Fruit fly (Drosophila melanogaster): ENCODE results near the gene CG31715.

The CG31715 gene

DNA sequence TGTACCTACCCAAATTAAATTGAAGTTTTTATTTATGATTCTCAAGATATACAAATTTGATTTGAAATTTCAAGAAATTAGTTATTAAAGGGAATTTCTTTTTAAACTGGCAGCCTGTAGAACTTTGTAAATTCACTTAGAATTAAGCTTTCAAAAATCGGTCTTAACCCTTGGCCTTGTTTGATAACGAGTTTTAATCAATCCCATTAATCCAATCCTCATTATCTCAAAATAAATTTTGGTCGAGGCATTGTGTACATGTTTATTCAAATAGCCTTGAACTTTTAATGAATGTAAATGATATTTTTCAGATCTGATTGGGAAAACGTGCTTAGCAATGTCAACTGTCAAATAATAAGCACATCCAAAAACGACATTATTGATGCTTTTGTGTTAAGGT lies 1.6 kb upstream of the CG31715 start:
- TF ChIP-seq ey (GFP tag; optimal IDR thresholded peaks at IDR 0.05) (no peak), dmrt93B (GFP tag; optimal IDR thresholded peaks at IDR 0.05) (no peak), CG32264 (GFP tag; optimal IDR thresholded peaks at IDR 0.05) (no peak), foxo (GFP tag; optimal IDR thresholded peaks at IDR 0.05) (no peak), Dfd (GFP tag; optimal IDR thresholded peaks at IDR 0.05) (no peak), woc (GFP tag; optimal IDR thresholded peaks at IDR 0.05) (no peak), brk (GFP tag; optimal IDR thresholded peaks at IDR 0.05) (no peak), Dif (GFP tag; optimal IDR thresholded peaks at IDR 0.05; ENCODE audit: partially characterized antibody) (no peak), Hnf4 (GFP tag; optimal IDR thresholded peaks at IDR 0.05) (no peak), sv (GFP tag; optimal IDR thresholded peaks at IDR 0.05) (no peak), Myc (optimal IDR thresholded peaks at IDR 0.05) (no peak), Jra (GFP tag; optimal IDR thresholded peaks at IDR 0.05) (no peak), dl (GFP tag; optimal IDR thresholded peaks at IDR 0.05; ENCODE audit: insufficient read depth in 1 of 2, partially characterized antibody in 2 of 2) (no peak), Rel (GFP tag; optimal IDR thresholded peaks at IDR 0.05) (no peak), Rel (tag; optimal IDR thresholded peaks at IDR 0.05) (no peak), h (GFP tag; optimal IDR thresholded peaks at IDR 0.05) (no peak), Hr83 (GFP tag; optimal IDR thresholded peaks at IDR 0.05; ENCODE audit: poor library complexity, severe bottlenecking) (no peak), HLH106 (tag; optimal IDR thresholded peaks at IDR 0.05) (no peak)

DNA sequence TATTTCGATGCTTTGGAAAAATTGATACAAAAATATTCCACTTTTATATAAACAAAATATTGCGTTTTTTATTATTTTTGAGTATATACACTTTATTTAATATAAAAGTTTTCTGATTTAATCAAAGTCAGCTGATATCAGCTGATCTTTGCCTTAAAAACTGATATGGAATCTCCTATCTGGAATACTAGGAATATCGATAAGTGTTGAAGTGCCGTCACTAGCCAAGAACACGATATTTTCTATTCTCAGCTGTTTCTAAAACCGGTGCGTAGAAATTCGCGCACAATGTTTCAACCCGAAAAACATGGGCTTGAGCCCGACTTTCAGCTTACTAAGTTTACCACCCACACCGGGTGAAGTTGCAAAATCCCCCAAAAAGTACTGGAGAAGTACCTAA lies 1.1 kb downstream of the CG31715 start, which contains the start of gene Sps2:
TSS of gene Sps2 (plus strand) at position 124 of the 400 bp plus-strand sequence.
- TF ChIP-seq Hr78 (GFP tag; optimal IDR thresholded peaks at IDR 0.05) (no peak), h (GFP tag; optimal IDR thresholded peaks at IDR 0.05) (peak; percentile 24), Hnf4 (GFP tag; optimal IDR thresholded peaks at IDR 0.05) (peak; percentile 10), N (GFP tag; optimal IDR thresholded peaks at IDR 0.05) (no peak), fru (GFP tag; optimal IDR thresholded peaks at IDR 0.05) (peak; percentile 10), brk (GFP tag; optimal IDR thresholded peaks at IDR 0.05) (peak; percentile 18)

DNA sequence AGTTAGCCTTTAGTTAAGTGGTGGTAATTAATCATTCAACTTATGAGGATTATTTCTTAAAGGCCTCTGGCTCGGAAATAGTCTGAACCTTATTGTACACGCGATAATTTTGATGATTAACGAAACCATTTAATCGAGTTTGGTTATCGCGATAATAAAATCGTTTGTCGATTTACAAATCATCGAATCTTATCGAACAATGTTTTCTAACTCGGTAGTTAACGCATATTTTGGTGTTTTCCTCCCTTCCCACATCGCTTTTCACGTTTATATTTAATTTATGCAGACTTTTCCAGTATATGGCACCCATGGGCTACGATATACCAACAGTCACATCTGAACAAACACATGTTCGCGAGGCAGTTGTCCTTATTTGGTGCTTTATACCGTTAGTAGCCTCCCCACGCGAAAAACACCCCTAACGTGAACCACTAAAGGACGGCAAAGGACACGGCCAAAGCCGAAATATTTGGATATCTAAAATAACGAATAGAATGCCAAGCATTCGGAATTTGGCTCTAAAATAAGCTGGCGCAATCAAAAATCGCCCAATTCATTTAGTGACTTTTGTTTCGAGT lies 2.7 kb downstream of the CG31715 start, which contains the start of gene Frmd5:
TSS of gene Frmd5 (plus strand) at position 414 of the 578 bp plus-strand sequence.
- no peak for TF ChIP-seq psq (GFP tag; optimal IDR thresholded peaks at IDR 0.05)
- TF ChIP-seq dmrt93B (GFP tag; optimal IDR thresholded peaks at IDR 0.05) = no peak
- TF ChIP-seq GATAd (GFP tag; optimal IDR thresholded peaks at IDR 0.05) = no peak
- no peak for TF ChIP-seq OdsH (GFP tag; optimal IDR thresholded peaks at IDR 0.05)
- TF ChIP-seq Dfd (GFP tag; optimal IDR thresholded peaks at IDR 0.05) = no peak
- no peak for TF ChIP-seq CG9705 (GFP tag; optimal IDR thresholded peaks at IDR 0.05)
- TF ChIP-seq jim (GFP tag; optimal IDR thresholded peaks at IDR 0.05) = no peak
- TF ChIP-seq ey (GFP tag; optimal IDR thresholded peaks at IDR 0.05) = no peak
- TF ChIP-seq Dif (GFP tag; optimal IDR thresholded peaks at IDR 0.05; ENCODE audit: partially characterized antibody) = no peak
- TF ChIP-seq pan (optimal IDR thresholded peaks at IDR 0.05) = no peak
- TF ChIP-seq CrebA (GFP tag; optimal IDR thresholded peaks at IDR 0.05; ENCODE audit: borderline replicate concordance) = no peak
- TF ChIP-seq rgr (GFP tag; optimal IDR thresholded peaks at IDR 0.05) = no peak

DNA sequence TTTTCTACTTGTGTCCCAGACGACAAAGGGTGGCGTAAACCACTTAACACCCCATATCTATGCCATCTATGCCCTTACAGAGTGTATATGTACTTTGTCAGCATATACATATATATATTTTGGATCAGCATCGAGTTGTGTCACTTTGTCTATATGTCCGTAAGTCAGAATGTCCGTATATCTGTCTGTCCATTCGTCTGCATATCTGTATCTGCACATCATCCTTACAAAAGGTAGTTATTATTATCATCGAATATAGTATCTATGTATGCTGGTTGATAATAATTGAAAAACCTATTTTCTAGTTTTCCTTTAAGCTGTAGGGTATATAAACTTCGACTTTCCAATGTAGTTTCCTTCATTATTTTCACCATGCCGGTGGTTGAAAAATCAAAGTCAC lies 9.7 kb downstream of the CG31715 start:
- TF ChIP-seq rgr (GFP tag; optimal IDR thresholded peaks at IDR 0.05) = no peak
- no peak for TF ChIP-seq GATAd (GFP tag; optimal IDR thresholded peaks at IDR 0.05)
- no peak for TF ChIP-seq ey (GFP tag; optimal IDR thresholded peaks at IDR 0.05)
- TF ChIP-seq N (GFP tag; optimal IDR thresholded peaks at IDR 0.05) = no peak
- TF ChIP-seq pan (optimal IDR thresholded peaks at IDR 0.05) = no peak

DNA sequence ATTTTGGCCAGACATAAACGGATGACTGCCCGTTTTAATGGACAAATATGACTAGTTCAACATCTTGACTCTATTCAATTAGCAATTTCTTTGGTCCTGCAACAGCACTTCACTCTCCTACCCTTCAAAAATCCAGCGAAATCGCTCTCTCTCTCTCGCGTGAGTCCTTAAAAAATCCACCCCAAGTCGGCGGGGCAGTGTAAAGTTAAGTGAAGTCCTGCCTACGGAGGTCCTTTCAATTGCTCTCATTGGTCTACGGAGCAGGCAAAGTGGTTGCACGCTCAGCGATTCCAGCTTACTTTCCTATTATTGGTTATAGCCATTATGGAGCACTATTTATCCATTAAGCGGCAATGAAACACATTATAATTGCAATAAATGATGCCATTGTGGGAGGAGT lies 12.5 kb downstream of the CG31715 start, which contains the start of gene CG34367:
TSS of gene CG34367 (minus strand) at position 35 of the 400 bp plus-strand sequence.
- TF ChIP-seq ey (GFP tag; optimal IDR thresholded peaks at IDR 0.05) = no peak
- TF ChIP-seq Dfd (GFP tag; optimal IDR thresholded peaks at IDR 0.05) = no peak
- no peak for TF ChIP-seq Sp1 (GFP tag; optimal IDR thresholded peaks at IDR 0.05)
- TF ChIP-seq h (GFP tag; optimal IDR thresholded peaks at IDR 0.05) = no peak
- no peak for TF ChIP-seq GATAd (GFP tag; optimal IDR thresholded peaks at IDR 0.05)
- no peak for TF ChIP-seq sv (GFP tag; optimal IDR thresholded peaks at IDR 0.05)
- TF ChIP-seq pan (optimal IDR thresholded peaks at IDR 0.05) = no peak
- TF ChIP-seq lola (GFP tag; optimal IDR thresholded peaks at IDR 0.05) = no peak
- TF ChIP-seq fru (GFP tag; optimal IDR thresholded peaks at IDR 0.05) = no peak
- no peak for TF ChIP-seq dmrt93B (GFP tag; optimal IDR thresholded peaks at IDR 0.05)
- no peak for TF ChIP-seq foxo (GFP tag; optimal IDR thresholded peaks at IDR 0.05)

Data from whole organism, wandering third instar larva.